Fruit fly (Drosophila melanogaster) Kc167 (cell line): Measurements from ENCODE around the gene Lgr1.

ENCODE experiments used
- Myc ChIP-seq: fragments of >200 bp; optimal IDR thresholded peaks from 2 replicates; lab custom pipeline; 2017; ENCODE audit warnings: missing external identifiers
- Sin3A ChIP-seq: fragments of >200 bp; optimal IDR thresholded peaks from 2 replicates; lab custom pipeline; 2018; ENCODE audit warnings: missing external identifiers
- h ChIP-seq: fragments of >200 bp; optimal IDR thresholded peaks from 3 replicates; lab custom pipeline; 2018; ENCODE audit warnings: missing external identifiers
- insv ChIP-seq: fragments of >200 bp; optimal IDR thresholded peaks from 3 replicates; lab custom pipeline; 2018; ENCODE audit warnings: missing external identifiers
- psq ChIP-seq: fragments of >200 bp; optimal IDR thresholded peaks from 2 replicates; lab custom pipeline; 2017; ENCODE audit warnings: missing external identifiers
- ttk ChIP-seq: sonication (Bioruptor generic); optimal IDR thresholded peaks from 2 replicates; lab custom pipeline; 2017; ENCODE audit warnings: missing external identifiers

DNA sequence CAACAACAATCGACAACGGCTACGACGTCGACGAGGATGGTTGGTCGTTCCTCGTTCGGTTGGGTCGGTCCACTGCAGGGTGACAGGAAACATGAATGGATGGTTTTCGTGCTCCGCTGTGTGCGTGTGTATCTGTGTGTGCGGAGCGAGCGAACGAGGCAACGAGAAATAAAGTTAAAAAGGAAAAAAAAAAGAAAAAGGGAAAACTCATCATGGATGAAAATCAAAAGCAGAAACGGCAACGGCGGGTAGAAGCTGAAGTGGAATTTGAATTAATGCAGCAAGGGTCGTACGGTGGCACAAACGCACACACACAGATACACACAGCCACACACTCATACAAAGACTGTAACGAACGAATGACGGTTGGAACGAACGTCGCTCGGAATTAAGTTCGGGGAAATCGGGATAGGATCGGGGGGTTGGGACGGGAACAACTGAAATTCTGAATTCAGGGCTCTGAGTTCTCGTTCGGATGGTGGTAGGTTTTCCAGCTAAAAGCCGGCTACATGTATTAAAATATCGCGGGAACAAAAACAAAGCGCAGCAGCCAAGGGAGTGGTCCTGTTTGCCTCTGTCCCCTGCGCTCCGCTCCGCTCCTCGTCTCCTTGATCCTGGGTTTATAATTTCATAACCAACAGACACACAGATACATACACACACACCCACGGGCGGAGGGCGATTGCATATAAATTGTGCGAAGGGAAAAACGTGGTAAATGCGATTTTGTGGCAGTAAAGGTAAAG is 14.5 kb upstream of the Lgr1 start:
- TF ChIP-seq psq (lab: Kevin White, UChicago): no peak
- no peak for TF ChIP-seq ttk (lab: Kevin White, UChicago)
- TF ChIP-seq Myc: no peak
- TF ChIP-seq h (lab: Kevin White, UChicago): no peak
- no peak for TF ChIP-seq Sin3A (lab: Kevin White, UChicago)
- no peak for TF ChIP-seq insv (lab: Kevin White, UChicago)
